Fruit fly (Drosophila melanogaster) whole organism, pupa: ENCODE measurements around the gene spn-D.

ENCODE experiments used
- CG12605 ChIP-seq: fragments of 200-800 bp; sonication (Bioruptor generic); IDR thresholded peaks from 2 replicates; pipeline ENCODE4 v1.3.6; 2022; ENCODE audit warnings: missing biosample characterization, missing genetic modification characterization
- CG32121 ChIP-seq: fragments of 200-800 bp; sonication (Bioruptor generic); IDR thresholded peaks from 2 replicates; pipeline ENCODE4 v1.3.6; 2022; ENCODE audit warnings: missing biosample characterization, missing genetic modification characterization
- EcR ChIP-seq: fragments of 200-800 bp; sonication (Bioruptor generic); optimal IDR thresholded peaks from 3 replicates; lab custom pipeline; 2019; ENCODE audit warnings: missing biosample characterization, missing genetic modification characterization, mild to moderate bottlenecking, moderate library complexity, missing genetic modification reagents
- Pif1A ChIP-seq: fragments of 200-800 bp; sonication (Bioruptor generic); optimal IDR thresholded peaks from 3 replicates; lab custom pipeline; 2016; ENCODE audit warnings: missing biosample characterization, missing genetic modification characterization

DNA sequence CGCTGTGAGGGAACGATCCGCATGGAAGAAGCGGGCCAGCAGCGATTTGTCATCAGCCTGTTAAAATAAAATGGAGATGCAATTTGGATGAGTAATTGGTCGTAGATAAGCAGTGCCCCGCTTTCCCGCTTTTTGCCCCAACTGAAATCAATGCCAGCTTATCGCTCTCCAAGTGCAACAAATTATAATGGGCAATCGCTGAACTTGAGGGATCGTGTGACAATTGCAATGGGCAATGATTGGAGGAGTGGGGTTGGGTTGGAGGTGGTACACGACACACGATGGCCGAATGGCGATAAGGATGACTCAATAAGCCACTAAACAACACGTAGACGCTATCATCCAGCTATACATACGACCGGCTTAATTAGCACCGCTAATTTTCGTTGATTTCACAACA, 36.8 kb upstream of the spn-D start:
- no peak for TF ChIP-seq CG12605 (GFP tag; lab: Robert Waterston, UW)
- TF ChIP-seq EcR (GFP tag; lab: Kevin White, UChicago): no peak
- TF ChIP-seq CG32121 (GFP tag; lab: Robert Waterston, UW): no peak
- TF ChIP-seq Pif1A (GFP tag; lab: Kevin White, UChicago): no peak
